Worm (Caenorhabditis elegans): ENCODE measurements around the gene math-4.

The math-4 gene

DNA sequence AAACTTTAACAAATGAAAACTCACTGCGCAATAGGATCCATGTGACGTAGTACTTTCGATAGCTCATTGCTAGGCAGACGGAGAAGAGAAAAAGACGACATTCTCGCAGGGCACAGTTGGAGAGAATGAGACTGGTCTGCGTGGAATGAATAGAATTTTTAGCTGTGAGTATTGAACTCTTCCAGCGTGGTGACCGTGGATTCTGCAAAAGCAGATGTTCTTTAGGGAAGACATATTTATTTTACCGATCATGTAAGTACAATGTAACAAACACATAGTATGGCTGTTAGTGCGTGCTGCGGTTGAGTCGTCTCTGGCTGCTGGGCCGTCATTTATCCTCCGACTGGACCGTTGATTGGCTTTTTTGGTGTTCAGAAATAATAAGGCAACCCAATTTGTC lies 29.4 kb downstream of the math-4 start, which contains the start of gene F36H5.9:
Gene F36H5.9, minus strand, starts transcription at position 101 of the 400 bp plus-strand sequence.
- TF ChIP-seq hlh-8 (tag; optimal IDR thresholded peaks at IDR 0.05) (no peak), npax-4 (tag; optimal IDR thresholded peaks at IDR 0.05) (no peak), ceh-2 (tag; optimal IDR thresholded peaks at IDR 0.05) (no peak), tbx-2 (tag; optimal IDR thresholded peaks at IDR 0.05) (no peak), K09A11.1 (tag; optimal IDR thresholded peaks at IDR 0.05; ENCODE audit: insufficient read depth) (no peak), ahr-1 (tag; optimal IDR thresholded peaks at IDR 0.05) (no peak)

DNA sequence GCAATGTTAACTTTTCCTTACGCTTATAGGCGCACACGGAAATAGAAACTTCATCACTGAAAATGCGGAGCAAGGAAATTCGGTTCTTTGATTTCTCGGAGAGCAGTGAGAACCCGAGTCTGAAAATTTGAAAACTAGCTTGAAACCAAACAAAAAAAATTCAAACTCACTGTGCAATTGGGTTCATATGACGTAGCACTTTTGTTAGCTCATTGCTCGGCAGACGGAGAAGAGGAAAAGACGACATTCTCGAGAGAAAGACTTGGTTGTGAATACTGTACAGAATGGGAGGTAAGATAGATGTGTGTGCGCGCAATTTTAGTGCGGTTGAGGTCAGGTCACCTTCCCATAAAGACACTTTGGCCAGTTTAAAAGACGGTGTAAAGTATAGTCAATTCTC lies 32.0 kb downstream of the math-4 start, which contains the start of the genes F36H5.13 and F36H5.8:
Gene F36H5.13, minus strand, starts transcription at position 101 of the 400 bp plus-strand sequence.
Gene F36H5.8, minus strand, starts transcription at position 274 of the 400 bp plus-strand sequence.
- TF ChIP-seq ceh-22 (tag; optimal IDR thresholded peaks at IDR 0.05) (no peak), ceh-30 (tag; optimal IDR thresholded peaks at IDR 0.05) (no peak), ceh-45 (GFP tag; IDR thresholded peaks at IDR 0.05) (no peak), npax-4 (tag; optimal IDR thresholded peaks at IDR 0.05) (no peak), pha-4 (tag; optimal IDR thresholded peaks at IDR 0.05) (no peak), ets-4 (tag; optimal IDR thresholded peaks at IDR 0.05) (no peak)

DNA sequence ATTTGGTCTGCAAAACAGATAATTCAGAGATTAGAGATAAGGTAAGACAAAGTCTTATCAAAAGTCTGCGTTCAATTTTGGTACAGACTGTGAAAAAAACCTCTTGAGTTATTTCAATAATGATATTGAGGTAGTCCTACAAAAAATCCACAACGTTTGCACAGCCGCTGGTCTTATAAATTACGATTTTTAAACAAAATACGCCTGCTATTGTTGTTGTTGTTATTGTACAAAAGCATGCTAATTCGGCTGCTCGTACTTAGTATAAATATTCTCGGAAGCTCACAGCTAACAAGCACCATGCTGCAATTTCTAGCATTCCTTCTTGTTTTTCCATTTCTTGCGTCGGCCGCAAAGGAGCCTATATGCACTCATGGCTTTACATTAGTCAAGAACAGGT lies 38.2 kb downstream of the math-4 start, which contains the start of gene clec-19:
Gene clec-19, plus strand, starts transcription at position 301 of the 400 bp plus-strand sequence.
- no peak for TF ChIP-seq C38D4.7 (GFP tag; optimal IDR thresholded peaks at IDR 0.05)
- TF ChIP-seq elt-2 (tag; optimal IDR thresholded peaks at IDR 0.05): no peak
- TF ChIP-seq ceh-22 (tag; optimal IDR thresholded peaks at IDR 0.05): no peak
- no peak for TF ChIP-seq hlh-15 (tag; optimal IDR thresholded peaks at IDR 0.05)
- no peak for TF ChIP-seq ceh-24 (tag; optimal IDR thresholded peaks at IDR 0.05)
- no peak for TF ChIP-seq zip-5 (tag; optimal IDR thresholded peaks at IDR 0.05)
- no peak for TF ChIP-seq lin-11 (tag; optimal IDR thresholded peaks at IDR 0.05)
- TF ChIP-seq dmd-4 (tag; optimal IDR thresholded peaks at IDR 0.05; ENCODE audit: borderline replicate concordance): no peak
- no peak for TF ChIP-seq lim-6 (tag; optimal IDR thresholded peaks at IDR 0.05)

DNA sequence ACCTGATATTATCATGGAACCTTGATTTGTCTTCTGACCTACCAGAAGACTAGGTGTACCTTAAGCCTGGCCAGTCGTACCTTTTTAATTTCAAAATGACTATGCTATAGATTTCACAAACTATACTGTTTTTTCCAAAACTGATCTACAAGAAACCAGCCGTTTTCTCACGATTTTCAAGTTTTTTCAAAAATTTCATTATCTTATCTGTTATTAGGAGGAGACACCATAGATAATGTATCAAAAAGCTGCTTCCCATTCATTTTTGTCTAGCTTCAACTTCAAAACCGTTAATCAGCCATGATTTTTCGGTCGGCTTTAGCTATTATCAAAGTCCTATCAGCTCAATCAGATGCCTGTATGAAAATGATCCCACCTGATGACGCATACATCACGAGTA lies 39.8 kb downstream of the math-4 start, which contains the start of gene F36H5.12:
Gene F36H5.12, plus strand, starts transcription at position 301 of the 400 bp plus-strand sequence.
- TF ChIP-seq madf-2 (tag; optimal IDR thresholded peaks at IDR 0.05) (no peak), C08G9.2 (tag; optimal IDR thresholded peaks at IDR 0.05) (no peak), odd-2 (tag; optimal IDR thresholded peaks at IDR 0.05) (no peak), F13H6.1 (tag; optimal IDR thresholded peaks at IDR 0.05) (no peak), ceh-30 (tag; optimal IDR thresholded peaks at IDR 0.05) (no peak), unc-3 (GFP tag; conservative IDR thresholded peaks at IDR 0.05) (no peak), unc-3 (tag; optimal IDR thresholded peaks at IDR 0.05) (no peak), sdc-2 (tag; optimal IDR thresholded peaks at IDR 0.05) (no peak), pqm-1 (tag; optimal IDR thresholded peaks at IDR 0.05) (no peak), hlh-13 (GFP tag; optimal IDR thresholded peaks at IDR 0.05) (no peak)

DNA sequence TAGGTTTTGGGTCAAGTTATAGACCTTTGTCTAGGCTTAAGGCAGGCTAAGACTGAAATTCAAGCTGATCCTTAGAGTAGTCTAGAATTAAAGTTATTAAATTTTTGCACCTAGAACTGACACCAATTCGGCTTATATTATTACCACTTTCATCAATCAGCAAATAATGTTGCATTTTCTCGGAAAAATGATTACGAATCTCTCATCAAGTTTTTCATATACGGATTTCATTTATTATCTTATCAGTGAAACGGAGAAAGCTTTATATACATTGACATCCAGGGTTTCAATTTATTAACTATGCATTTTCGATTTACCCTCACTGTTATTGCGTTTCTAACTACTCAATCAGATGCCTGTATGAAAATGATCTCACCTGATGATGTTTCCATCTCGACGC lies 41.1 kb downstream of the math-4 start, which contains the start of gene K07G6.1:
Gene K07G6.1, plus strand, starts transcription at position 301 of the 400 bp plus-strand sequence.
- TF ChIP-seq unc-55 (GFP tag; optimal IDR thresholded peaks at IDR 0.05): no peak
- no peak for TF ChIP-seq unc-42 (tag; optimal IDR thresholded peaks at IDR 0.05)
- TF ChIP-seq ceh-45 (GFP tag; IDR thresholded peaks at IDR 0.05): no peak
- no peak for TF ChIP-seq hlh-8 (tag; optimal IDR thresholded peaks at IDR 0.05)
- no peak for TF ChIP-seq fkh-6 (tag; optimal IDR thresholded peaks at IDR 0.05)
- TF ChIP-seq lin-11 (tag; optimal IDR thresholded peaks at IDR 0.05): no peak
- no peak for TF ChIP-seq ceh-22 (tag; optimal IDR thresholded peaks at IDR 0.05)
- TF ChIP-seq C08G9.2 (tag; optimal IDR thresholded peaks at IDR 0.05): no peak
- TF ChIP-seq ceh-6 (GFP tag; optimal IDR thresholded peaks at IDR 0.05): no peak
- TF ChIP-seq zip-5 (tag; optimal IDR thresholded peaks at IDR 0.05): no peak
- TF ChIP-seq ceh-14 (tag; optimal IDR thresholded peaks at IDR 0.05): no peak
- no peak for TF ChIP-seq K02D7.2 (tag; optimal IDR thresholded peaks at IDR 0.05)
- no peak for TF ChIP-seq sdc-2 (tag; optimal IDR thresholded peaks at IDR 0.05)
- no peak for TF ChIP-seq ceh-31 (tag; optimal IDR thresholded peaks at IDR 0.05)
- TF ChIP-seq ceh-2 (tag; optimal IDR thresholded peaks at IDR 0.05): no peak
